Worm (Caenorhabditis elegans): Measurements from ENCODE around the gene clec-59.

clec-59 gene

ce11 chrII:10505949-10506348, 26.7 kb upstream of the clec-59 start:
- TF ChIP-seq nhr-25 (tag; optimal IDR thresholded peaks at IDR 0.05): peak; percentile 73
- TF ChIP-seq mdl-1 (tag; optimal IDR thresholded peaks at IDR 0.05): no peak
- TF ChIP-seq nhr-11 (tag; optimal IDR thresholded peaks at IDR 0.05): no peak
- TF ChIP-seq jun-1 (tag; optimal IDR thresholded peaks at IDR 0.05): no peak
- TF ChIP-seq pha-4 (tag; optimal IDR thresholded peaks at IDR 0.05): no peak
- no peak for TF ChIP-seq elt-2 (tag; optimal IDR thresholded peaks at IDR 0.05)
- peak; percentile 46 for TF ChIP-seq nhr-23 (tag; optimal IDR thresholded peaks at IDR 0.05)
- TF ChIP-seq zag-1 (tag; optimal IDR thresholded peaks at IDR 0.05): no peak
- TF ChIP-seq unc-62 (GFP tag; optimal IDR thresholded peaks at IDR 0.05): no peak
- TF ChIP-seq fkh-2 (tag; optimal IDR thresholded peaks at IDR 0.05): no peak
- TF ChIP-seq pqm-1 (tag; optimal IDR thresholded peaks at IDR 0.05): no peak
- no peak for TF ChIP-seq nhr-12 (tag; optimal IDR thresholded peaks at IDR 0.05)
- TF ChIP-seq elt-3 (tag; optimal IDR thresholded peaks at IDR 0.05): no peak
- no peak for TF ChIP-seq nhr-28 (tag; optimal IDR thresholded peaks at IDR 0.05)
- TF ChIP-seq eor-1 (tag; optimal IDR thresholded peaks at IDR 0.05): no peak
- TF ChIP-seq nhr-77 (tag; optimal IDR thresholded peaks at IDR 0.05): no peak

- TF ChIP-seq skn-1 (tag; optimal IDR thresholded peaks at IDR 0.05) (no peak), ceh-28 (tag; optimal IDR thresholded peaks at IDR 0.05) (no peak), ceh-82 (tag; optimal IDR thresholded peaks at IDR 0.05) (no peak), ztf-4 (tag; optimal IDR thresholded peaks at IDR 0.05) (no peak), elt-3 (tag; optimal IDR thresholded peaks at IDR 0.05) (no peak), nhr-237 (tag; optimal IDR thresholded peaks at IDR 0.05) (no peak), snpc-4 (tag; optimal IDR thresholded peaks at IDR 0.05) (no peak), zag-1 (tag; optimal IDR thresholded peaks at IDR 0.05) (no peak), ama-1 (optimal IDR thresholded peaks at IDR 0.05) (no peak), nhr-23 (tag; optimal IDR thresholded peaks at IDR 0.05) (peak; percentile 58), ceh-9 (tag; optimal IDR thresholded peaks at IDR 0.05) (no peak), nhr-76 (tag; optimal IDR thresholded peaks at IDR 0.05) (no peak), fos-1 (tag; optimal IDR thresholded peaks at IDR 0.05) (no peak), lin-39 (tag; optimal IDR thresholded peaks at IDR 0.05) (peak; percentile 20), pha-4 (tag; optimal IDR thresholded peaks at IDR 0.05) (peak; percentile 89), nhr-25 (tag; optimal IDR thresholded peaks at IDR 0.05) (peak; percentile 46), nfya-1 (tag; optimal IDR thresholded peaks at IDR 0.05; ENCODE audit: insufficient read depth) (peak; percentile 1), unc-62 (GFP tag; optimal IDR thresholded peaks at IDR 0.05) (no peak), jun-1 (tag; optimal IDR thresholded peaks at IDR 0.05) (peak; percentile 35), elt-1 (tag; optimal IDR thresholded peaks at IDR 0.05) (no peak), eor-1 (tag; optimal IDR thresholded peaks at IDR 0.05) (no peak), pqm-1 (tag; optimal IDR thresholded peaks at IDR 0.05) (no peak)
These were observed 25.5 kb upstream of the clec-59 start for ce11 chrII:10504729-10505128.

DNA sequence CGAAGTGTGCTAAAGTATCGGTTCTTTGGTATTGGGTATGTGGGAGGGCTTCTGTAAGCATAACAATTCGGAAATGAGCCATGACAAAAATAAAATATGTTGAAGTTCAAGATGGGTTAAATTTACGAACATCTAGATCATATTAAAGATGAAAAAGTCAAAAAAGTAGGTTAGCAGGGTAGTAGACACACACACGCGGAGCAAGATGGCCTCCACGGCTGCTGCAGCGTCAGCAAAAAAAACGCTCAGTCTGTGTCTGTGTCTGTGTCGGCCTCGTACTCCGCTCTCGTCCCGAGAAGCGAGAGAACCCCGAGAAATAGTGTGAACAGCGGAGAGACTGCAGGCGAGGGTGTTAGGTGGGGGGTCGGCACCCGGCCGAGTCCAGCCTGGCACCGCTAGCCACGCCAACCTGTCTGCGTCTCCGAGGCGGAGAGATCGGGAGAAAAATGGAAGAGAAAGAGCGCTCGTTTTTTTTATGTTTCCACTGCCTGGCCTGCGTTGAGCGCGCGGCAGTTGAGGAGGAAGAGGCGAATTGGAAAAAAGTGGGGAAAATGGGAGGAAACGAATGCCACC, 23.3 kb upstream of the clec-59 start, which contains the start of gene myrf-1:
myrf-1 (minus strand) TSS at position 51 of the 573 bp plus-strand sequence.
- TF ChIP-seq zag-1 (tag; optimal IDR thresholded peaks at IDR 0.05): peak; percentile 57
- no peak for TF ChIP-seq unc-39 (tag; optimal IDR thresholded peaks at IDR 0.05)
- no peak for TF ChIP-seq egl-27 (tag; optimal IDR thresholded peaks at IDR 0.05)
- peak; percentile 67 for TF ChIP-seq ama-1 (optimal IDR thresholded peaks at IDR 0.05)
- TF ChIP-seq nhr-77 (tag; optimal IDR thresholded peaks at IDR 0.05): peak; percentile 47
- peak; percentile 85 for TF ChIP-seq egl-5 (tag; optimal IDR thresholded peaks at IDR 0.05)
- TF ChIP-seq lin-15B (tag; optimal IDR thresholded peaks at IDR 0.05): peak; percentile 64
- TF ChIP-seq ceh-28 (tag; optimal IDR thresholded peaks at IDR 0.05): peak; percentile 84
- peak; percentile 80 for TF ChIP-seq elt-2 (tag; optimal IDR thresholded peaks at IDR 0.05)
- TF ChIP-seq ceh-9 (tag; optimal IDR thresholded peaks at IDR 0.05): no peak
- TF ChIP-seq eor-1 (tag; optimal IDR thresholded peaks at IDR 0.05): no peak
- TF ChIP-seq tbx-2 (tag; optimal IDR thresholded peaks at IDR 0.05): peak; percentile 88
- peak; percentile 92 for TF ChIP-seq lsy-12 (tag; optimal IDR thresholded peaks at IDR 0.05)
- peak; percentile 99 for TF ChIP-seq hmg-11 (tag; optimal IDR thresholded peaks at IDR 0.05)
- TF ChIP-seq elt-1 (tag; optimal IDR thresholded peaks at IDR 0.05): peak; percentile 56
- TF ChIP-seq nfya-1 (tag; optimal IDR thresholded peaks at IDR 0.05; ENCODE audit: insufficient read depth): peak; percentile 90
- TF ChIP-seq lin-39 (tag; optimal IDR thresholded peaks at IDR 0.05): peak; percentile 96
- peak; percentile 17 for TF ChIP-seq fkh-10 (GFP tag; optimal IDR thresholded peaks at IDR 0.05)
- TF ChIP-seq nhr-28 (tag; optimal IDR thresholded peaks at IDR 0.05): no peak
- TF ChIP-seq R02D3.7 (tag; optimal IDR thresholded peaks at IDR 0.05): peak; percentile 53
- peak; percentile 48 for TF ChIP-seq fos-1 (tag; optimal IDR thresholded peaks at IDR 0.05)
- peak; percentile 43 for TF ChIP-seq ceh-82 (tag; optimal IDR thresholded peaks at IDR 0.05)
- TF ChIP-seq nhr-11 (tag; optimal IDR thresholded peaks at IDR 0.05): peak; percentile 87
- TF ChIP-seq skn-1 (tag; optimal IDR thresholded peaks at IDR 0.05): peak; percentile 61
- TF ChIP-seq pqm-1 (tag; optimal IDR thresholded peaks at IDR 0.05): peak; percentile 8
- no peak for TF ChIP-seq fkh-2 (tag; optimal IDR thresholded peaks at IDR 0.05)
- peak; percentile 62 for TF ChIP-seq jun-1 (tag; optimal IDR thresholded peaks at IDR 0.05)
- no peak for TF ChIP-seq nhr-76 (tag; optimal IDR thresholded peaks at IDR 0.05)
- peak; percentile 74 for TF ChIP-seq nhr-43 (tag; optimal IDR thresholded peaks at IDR 0.05; ENCODE audit: poor library complexity, severe bottlenecking)
- peak; percentile 92 for TF ChIP-seq pha-4 (tag; optimal IDR thresholded peaks at IDR 0.05)
- peak; percentile 83 for TF ChIP-seq unc-62 (GFP tag; optimal IDR thresholded peaks at IDR 0.05)
- TF ChIP-seq mdl-1 (tag; optimal IDR thresholded peaks at IDR 0.05): peak; percentile 70
- TF ChIP-seq snpc-4 (tag; optimal IDR thresholded peaks at IDR 0.05): peak; percentile 33
- no peak for TF ChIP-seq ZK546.5 (tag; optimal IDR thresholded peaks at IDR 0.05)
- TF ChIP-seq elt-3 (tag; optimal IDR thresholded peaks at IDR 0.05): peak in 2 of 3 experiments; percentile 18 to 35
- peak; percentile 3 for TF ChIP-seq nhr-67 (tag; optimal IDR thresholded peaks at IDR 0.05)
- peak; percentile 91 for TF ChIP-seq nhr-23 (tag; optimal IDR thresholded peaks at IDR 0.05)
- no peak for TF ChIP-seq aly-2 (tag; optimal IDR thresholded peaks at IDR 0.05)
- TF ChIP-seq sea-2 (GFP tag; optimal IDR thresholded peaks at IDR 0.05): peak; percentile 39
- TF ChIP-seq nhr-25 (tag; optimal IDR thresholded peaks at IDR 0.05): peak; percentile 77

Measured in whole organism, L3 larva.